Worm (Caenorhabditis elegans) whole organism, late embryonic: Measurements from ENCODE around the gene cka-2.

Experiments
- C08G9.2 ChIP-seq: sonication (generic microtip); optimal IDR thresholded peaks from 2 replicates; lab custom pipeline; 2016; ENCODE audit warnings: mild to moderate bottlenecking, missing genetic modification characterization, moderate library complexity, missing compliant biosample characterization
- C38D4.7 ChIP-seq: fragments of 200-800 bp; sonication (Bioruptor generic); optimal IDR thresholded peaks from 2 replicates; lab custom pipeline; 2018; ENCODE audit warnings: mild to moderate bottlenecking, missing genetic modification characterization, moderate library complexity, missing compliant biosample characterization
- F13H6.1 ChIP-seq: sonication (generic microtip); optimal IDR thresholded peaks from 2 replicates; lab custom pipeline; 2016; ENCODE audit warnings: missing genetic modification characterization, missing compliant biosample characterization
- K09A11.1 ChIP-seq: sonication (generic microtip); optimal IDR thresholded peaks from 2 replicates; lab custom pipeline; 2017; ENCODE audit warnings: antibody characterized with exemption, mild to moderate bottlenecking, missing genetic modification characterization, missing compliant biosample characterization; ENCODE audit not compliant: insufficient read depth
- Y22D7AL.16 ChIP-seq: sonication (generic microtip); optimal IDR thresholded peaks from 2 replicates; lab custom pipeline; 2016; ENCODE audit warnings: missing genetic modification characterization, missing compliant biosample characterization
- ama-1 ChIP-seq: fragments of 150-350 bp; optimal IDR thresholded peaks from 2 replicates; lab custom pipeline; 2014
- ceh-14 ChIP-seq: sonication (generic microtip); optimal IDR thresholded peaks from 2 replicates; lab custom pipeline; 2016; ENCODE audit warnings: missing genotype, missing genetic modification characterization, missing compliant biosample characterization
- ceh-19 ChIP-seq: fragments of 200-800 bp; sonication (Bioruptor generic); optimal IDR thresholded peaks from 2 replicates; lab custom pipeline; 2018; ENCODE audit warnings: mild to moderate bottlenecking, missing genetic modification characterization, missing compliant biosample characterization
- ceh-22 ChIP-seq: sonication (generic microtip); optimal IDR thresholded peaks from 2 replicates; lab custom pipeline; 2017; ENCODE audit warnings: missing biosample characterization, missing genetic modification characterization
- ceh-24 ChIP-seq: sonication (generic microtip); optimal IDR thresholded peaks from 2 replicates; lab custom pipeline; 2016; ENCODE audit warnings: mild to moderate bottlenecking, missing genetic modification characterization, missing compliant biosample characterization
- ceh-31 ChIP-seq: sonication (generic microtip); optimal IDR thresholded peaks from 2 replicates; lab custom pipeline; 2016; ENCODE audit warnings: missing genetic modification characterization, missing compliant biosample characterization
- ceh-48 ChIP-seq: sonication (generic microtip); optimal IDR thresholded peaks from 2 replicates; lab custom pipeline; 2016; ENCODE audit warnings: missing genetic modification characterization, inconsistent platforms, missing compliant biosample characterization
- dve-1 ChIP-seq: sonication (generic microtip); optimal IDR thresholded peaks from 2 replicates; lab custom pipeline; 2017; ENCODE audit warnings: antibody characterized with exemption, mild to moderate bottlenecking, missing genetic modification characterization, missing compliant biosample characterization
- elt-2 ChIP-seq: sonication (generic microtip); optimal IDR thresholded peaks from 2 replicates; lab custom pipeline; 2016; ENCODE audit warnings: missing genetic modification reagents, missing genetic modification characterization, missing compliant biosample characterization
- elt-4 ChIP-seq: sonication (generic microtip); optimal IDR thresholded peaks from 2 replicates; lab custom pipeline; 2016; ENCODE audit warnings: missing genetic modification characterization, missing compliant biosample characterization
- eyg-1 ChIP-seq: sonication (generic microtip); optimal IDR thresholded peaks from 2 replicates; lab custom pipeline; 2016; ENCODE audit warnings: missing genotype, missing genetic modification characterization, missing compliant biosample characterization
- fax-1 ChIP-seq: sonication (generic microtip); optimal IDR thresholded peaks from 2 replicates; lab custom pipeline; 2016; ENCODE audit warnings: missing genotype, missing genetic modification characterization, missing compliant biosample characterization
- gmeb-2 ChIP-seq: sonication (generic microtip); optimal IDR thresholded peaks from 2 replicates; lab custom pipeline; 2016; ENCODE audit warnings: missing genetic modification characterization, inconsistent platforms, missing compliant biosample characterization
- hlh-13 ChIP-seq: fragments of 200-800 bp; sonication (Bioruptor generic); optimal IDR thresholded peaks from 2 replicates; lab custom pipeline; 2018; ENCODE audit warnings: mild to moderate bottlenecking, missing genetic modification characterization, missing compliant biosample characterization
- lin-11 ChIP-seq: fragments of 200-800 bp; sonication (Bioruptor generic); optimal IDR thresholded peaks from 2 replicates; lab custom pipeline; 2018; ENCODE audit warnings: mild to moderate bottlenecking, missing genetic modification characterization, missing compliant biosample characterization
- madf-2 ChIP-seq: sonication (generic microtip); optimal IDR thresholded peaks from 2 replicates; lab custom pipeline; 2017; ENCODE audit warnings: missing genetic modification characterization, missing compliant biosample characterization
- nhr-11 ChIP-seq: fragments of 150-350 bp; optimal IDR thresholded peaks from 2 replicates; lab custom pipeline; 2014; ENCODE audit warnings: missing biosample characterization, missing genetic modification characterization
- nhr-232 ChIP-seq: sonication (generic microtip); optimal IDR thresholded peaks from 2 replicates; lab custom pipeline; 2016; ENCODE audit warnings: missing genetic modification characterization, missing compliant biosample characterization
- odd-2 ChIP-seq: sonication (generic microtip); optimal IDR thresholded peaks from 2 replicates; lab custom pipeline; 2017; ENCODE audit warnings: antibody characterized with exemption, mild to moderate bottlenecking, missing genetic modification characterization, missing compliant biosample characterization
- pag-3 ChIP-seq: sonication (generic microtip); optimal IDR thresholded peaks from 2 replicates; lab custom pipeline; 2016; ENCODE audit warnings: missing compliant biosample characterization, missing genetic modification characterization, borderline replicate concordance
- pat-9 ChIP-seq: fragments of 200-800 bp; sonication (Bioruptor generic); optimal IDR thresholded peaks from 2 replicates; lab custom pipeline; 2018; ENCODE audit warnings: mild to moderate bottlenecking, missing genetic modification characterization, moderate library complexity, missing compliant biosample characterization
- pax-1 ChIP-seq: fragments of 150-350 bp; optimal IDR thresholded peaks from 2 replicates; lab custom pipeline; 2014; ENCODE audit warnings: missing biosample characterization, missing genetic modification characterization
- pqm-1 ChIP-seq: sonication (generic microtip); optimal IDR thresholded peaks from 2 replicates; lab custom pipeline; 2016; ENCODE audit warnings: missing genetic modification characterization, missing compliant biosample characterization
- rnt-1 ChIP-seq: sonication (generic microtip); optimal IDR thresholded peaks from 2 replicates; lab custom pipeline; 2016; ENCODE audit warnings: missing genetic modification characterization, missing compliant biosample characterization
- sdc-2 ChIP-seq: sonication (generic microtip); optimal IDR thresholded peaks from 2 replicates; lab custom pipeline; 2016; ENCODE audit warnings: missing genotype, missing genetic modification characterization, missing compliant biosample characterization
- sox-2 ChIP-seq: fragments of 200-800 bp; sonication (Bioruptor generic); IDR thresholded peaks from 2 replicates; pipeline ENCODE4 v1.3.6; 2022; ENCODE audit warnings: missing genetic modification reagents, missing genetic modification characterization, missing compliant biosample characterization
- sox-4 ChIP-seq: sonication (generic microtip); optimal IDR thresholded peaks from 2 replicates; lab custom pipeline; 2017; ENCODE audit warnings: mild to moderate bottlenecking, missing genetic modification characterization, inconsistent platforms, missing compliant biosample characterization
- tbx-2 ChIP-seq: sonication (generic microtip); optimal IDR thresholded peaks from 2 replicates; lab custom pipeline; 2016; ENCODE audit warnings: missing genetic modification characterization, missing compliant biosample characterization
- tbx-7 ChIP-seq: sonication (generic microtip); optimal IDR thresholded peaks from 2 replicates; lab custom pipeline; 2016; ENCODE audit warnings: missing genotype, missing genetic modification characterization, missing compliant biosample characterization
- ttx-3 ChIP-seq: sonication (generic microtip); optimal IDR thresholded peaks from 2 replicates; lab custom pipeline; 2016; ENCODE audit warnings: missing genetic modification reagents, missing genetic modification characterization, missing compliant biosample characterization
- unc-3 ChIP-seq, 2 experiments: fragments of 200-800 bp in 1 of 2; sonication (Bioruptor generic) in 1 of 2; sonication (generic microtip) in 1 of 2; conservative IDR thresholded peaks in 1 of 2; optimal IDR thresholded peaks in 1 of 2; 2 replicates each; pipeline versions ENCODE4 v1.3.6 to Lab custom; 2016 to 2022; ENCODE audit warnings: missing compliant biosample characterization in 2 of 2, missing genetic modification characterization in 2 of 2, missing genetic modification reagents in 1 of 2
- unc-42 ChIP-seq: sonication (generic microtip); optimal IDR thresholded peaks from 2 replicates; lab custom pipeline; 2016; ENCODE audit warnings: missing genotype, missing genetic modification characterization, missing compliant biosample characterization
- unc-55 ChIP-seq: sonication (generic microtip); optimal IDR thresholded peaks from 2 replicates; lab custom pipeline; 2017; ENCODE audit warnings: missing biosample characterization, missing genetic modification reagents, missing genetic modification characterization
- unc-86 ChIP-seq: sonication (generic microtip); optimal IDR thresholded peaks from 2 replicates; lab custom pipeline; 2016; ENCODE audit warnings: missing genetic modification characterization, missing compliant biosample characterization
- zip-5 ChIP-seq: sonication (generic microtip); optimal IDR thresholded peaks from 2 replicates; lab custom pipeline; 2016; ENCODE audit warnings: missing genetic modification characterization, missing compliant biosample characterization
- ztf-16 ChIP-seq: sonication (generic microtip); optimal IDR thresholded peaks from 2 replicates; lab custom pipeline; 2017; ENCODE audit warnings: missing genetic modification characterization, missing compliant biosample characterization

Gene cka-2

ce11 chrX:4295917-4296316 is 10.0 kb downstream of the cka-2 start:
- no peak for TF ChIP-seq ceh-19 (GFP tag; lab: Kevin White, UChicago)
- TF ChIP-seq sox-4: no peak
- TF ChIP-seq gmeb-2: no peak
- TF ChIP-seq pax-1 (tag; lab: Kevin White, UChicago): no peak
- no peak for TF ChIP-seq C08G9.2 (tag; lab: Kevin White, UChicago)
- no peak for TF ChIP-seq elt-2 (tag; lab: Kevin White, UChicago)
- no peak for TF ChIP-seq zip-5 (tag; lab: Kevin White, UChicago)
- TF ChIP-seq C38D4.7 (GFP tag; lab: Kevin White, UChicago): no peak
- no peak for TF ChIP-seq nhr-11 (tag; lab: Kevin White, UChicago)
- TF ChIP-seq odd-2: no peak
- no peak for TF ChIP-seq ttx-3 (tag; lab: Kevin White, UChicago)
- TF ChIP-seq unc-42 (tag; lab: Kevin White, UChicago): no peak
- TF ChIP-seq rnt-1: no peak
- no peak for TF ChIP-seq unc-3 (GFP tag; conservative IDR thresholded peaks at IDR 0.05; lab: Robert Waterston, UW)
- no peak for TF ChIP-seq unc-3 (tag; optimal IDR thresholded peaks at IDR 0.05; lab: Kevin White, UChicago)
- TF ChIP-seq dve-1 (tag; lab: Kevin White, UChicago): no peak

- TF ChIP-seq unc-55 (GFP tag; lab: Kevin White, UChicago) (no peak), ama-1 (lab: Kevin White, UChicago) (no peak), sdc-2 (tag; lab: Kevin White, UChicago) (no peak), pag-3 (no peak)
Measured at ce11 chrX:4297452-4297851, 11.5 kb downstream of the cka-2 start, which contains the start of gene paf-2. Gene paf-2, minus strand, starts transcription at chrX:4297741.

- TF ChIP-seq madf-2 (tag; lab: Kevin White, UChicago): no peak
- TF ChIP-seq, all 69 proteins: peak for 0
Measured at ce11 chrX:4303200-4303599, 17.3 kb downstream of the cka-2 start.

DNA sequence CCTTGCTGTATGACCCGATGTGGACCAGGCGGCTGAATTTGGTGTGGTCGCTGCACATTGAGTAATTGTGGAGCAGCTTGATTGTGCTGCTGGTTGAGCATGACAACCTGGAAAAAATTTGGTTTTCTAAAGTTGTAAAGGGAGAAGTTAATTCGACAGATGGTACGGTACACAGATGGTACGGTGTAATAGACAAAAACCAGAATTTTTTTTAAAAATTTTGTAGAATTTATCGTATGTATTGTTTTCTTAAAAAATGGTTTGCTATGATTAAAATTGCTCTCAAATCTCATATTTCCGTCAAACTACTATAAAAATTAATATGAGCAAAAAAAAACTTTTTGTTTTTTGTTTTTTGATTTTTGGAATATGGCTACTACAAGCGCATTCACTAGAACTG is 20.9 kb downstream of the cka-2 start, which contains the start of gene pqn-15:
TSS of gene pqn-15 (minus strand) at position 101 of the 400 bp plus-strand sequence.
- TF ChIP-seq sox-2 (GFP tag; lab: Robert Waterston, UW) (no peak), Y22D7AL.16 (tag; lab: Kevin White, UChicago) (no peak), ceh-31 (tag; lab: Kevin White, UChicago) (no peak), pax-1 (tag; lab: Kevin White, UChicago) (no peak), zip-5 (tag; lab: Kevin White, UChicago) (no peak), fax-1 (tag; lab: Kevin White, UChicago) (no peak), madf-2 (tag; lab: Kevin White, UChicago) (no peak), tbx-7 (no peak), odd-2 (no peak), lin-11 (no peak), tbx-2 (tag; lab: Kevin White, UChicago) (no peak), ceh-48 (tag; lab: Kevin White, UChicago) (no peak), F13H6.1 (tag; lab: Kevin White, UChicago) (no peak), unc-3 (GFP tag; conservative IDR thresholded peaks at IDR 0.05; lab: Robert Waterston, UW) (no peak), unc-3 (tag; optimal IDR thresholded peaks at IDR 0.05; lab: Kevin White, UChicago) (no peak), nhr-232 (tag; lab: Kevin White, UChicago) (no peak), ceh-22 (tag; lab: Kevin White, UChicago) (no peak)

- no peak for TF ChIP-seq tbx-2 (tag; lab: Kevin White, UChicago)
- TF ChIP-seq ceh-22 (tag; lab: Kevin White, UChicago): no peak
- TF ChIP-seq ceh-14 (tag; lab: Kevin White, UChicago): peak; percentile 55
- TF ChIP-seq sdc-2 (tag; lab: Kevin White, UChicago): peak; percentile 47
- no peak for TF ChIP-seq pqm-1 (tag; lab: Kevin White, UChicago)
- no peak for TF ChIP-seq K09A11.1 (tag; lab: Kevin White, UChicago)
- no peak for TF ChIP-seq nhr-11 (tag; lab: Kevin White, UChicago)
- no peak for TF ChIP-seq sox-4
- no peak for TF ChIP-seq zip-5 (tag; lab: Kevin White, UChicago)
- peak; percentile 84 for TF ChIP-seq unc-55 (GFP tag; lab: Kevin White, UChicago)
- TF ChIP-seq elt-4 (tag; lab: Kevin White, UChicago): no peak
- no peak for TF ChIP-seq ceh-24
- no peak for TF ChIP-seq ztf-16 (tag; lab: Kevin White, UChicago)
- TF ChIP-seq unc-86: peak; percentile 5
- TF ChIP-seq madf-2 (tag; lab: Kevin White, UChicago): no peak
- no peak for TF ChIP-seq pat-9 (tag; lab: Kevin White, UChicago)
- TF ChIP-seq C38D4.7 (GFP tag; lab: Kevin White, UChicago): no peak
- TF ChIP-seq ceh-48 (tag; lab: Kevin White, UChicago): peak; percentile 64
- TF ChIP-seq rnt-1: no peak
- TF ChIP-seq eyg-1 (tag; lab: Kevin White, UChicago): no peak
- TF ChIP-seq unc-3 (GFP tag; conservative IDR thresholded peaks at IDR 0.05; lab: Robert Waterston, UW): 0 out of 2 replicates have a peak, but pooled peaks have one; percentile 27
- no peak for TF ChIP-seq unc-3 (tag; optimal IDR thresholded peaks at IDR 0.05; lab: Kevin White, UChicago)
- TF ChIP-seq C08G9.2 (tag; lab: Kevin White, UChicago): no peak
- no peak for TF ChIP-seq gmeb-2
- TF ChIP-seq hlh-13 (GFP tag; lab: Kevin White, UChicago): no peak
- TF ChIP-seq ceh-31 (tag; lab: Kevin White, UChicago): peak; percentile 65
- TF ChIP-seq fax-1 (tag; lab: Kevin White, UChicago): no peak
Measured at ce11 chrX:4307559-4308005, 21.7 kb downstream of the cka-2 start.
